Fruit fly (Drosophila melanogaster) whole organism, embryonic: ENCODE measurements around the gene CG9205.
A peak's percentile ranks its signal among the peaks of the same experiment; 100 is the strongest.

Experiments
- Aef1 ChIP-seq: fragments of 200-800 bp; sonication (Bioruptor generic); IDR thresholded peaks from 3 replicates; pipeline ENCODE4 v1.3.6; 2022; ENCODE audit warnings: missing biosample characterization, missing genetic modification characterization
- CG10321 ChIP-seq: fragments of 200-800 bp; sonication (Bioruptor generic); IDR thresholded peaks from 2 replicates; pipeline ENCODE4 v1.3.6; 2022; ENCODE audit warnings: missing biosample characterization, missing genetic modification characterization
- CG11093 ChIP-seq: fragments of 200-800 bp; sonication (Bioruptor generic); IDR thresholded peaks from 3 replicates; pipeline ENCODE4 v1.3.6; 2022; ENCODE audit warnings: missing biosample characterization, missing genetic modification characterization
- CG12155 ChIP-seq: fragments of 200-800 bp; sonication (Bioruptor generic); optimal IDR thresholded peaks from 3 replicates; lab custom pipeline; 2016; ENCODE audit warnings: missing biosample characterization, missing genetic modification characterization
- CG16815 ChIP-seq: fragments of 200-800 bp; sonication (Bioruptor generic); optimal IDR thresholded peaks from 3 replicates; lab custom pipeline; 2017; ENCODE audit warnings: missing biosample characterization, mild to moderate bottlenecking, missing genetic modification characterization
- CG18262 ChIP-seq: fragments of 200-800 bp; optimal IDR thresholded peaks from 3 replicates; lab custom pipeline; 2019; ENCODE audit warnings: missing biosample characterization, mild to moderate bottlenecking, missing genetic modification characterization, moderate library complexity
- CG2202 ChIP-seq: fragments of 200-800 bp; sonication (Bioruptor generic); optimal IDR thresholded peaks from 2 replicates; lab custom pipeline; 2018; ENCODE audit warnings: missing biosample characterization, mild to moderate bottlenecking, missing genetic modification characterization
- CG2678 ChIP-seq: fragments of 200-800 bp; sonication (Bioruptor generic); optimal IDR thresholded peaks from 3 replicates; lab custom pipeline; 2019; ENCODE audit warnings: missing biosample characterization, mild to moderate bottlenecking, missing genetic modification characterization, moderate library complexity
- CG31365 ChIP-seq: fragments of 200-800 bp; sonication (Bioruptor generic); optimal IDR thresholded peaks from 2 replicates; lab custom pipeline; 2018; ENCODE audit warnings: missing biosample characterization, mild to moderate bottlenecking, missing genetic modification characterization
- CG32532 ChIP-seq: fragments of 200-800 bp; sonication (Bioruptor generic); IDR thresholded peaks from 2 replicates; pipeline ENCODE4 v1.3.6; 2022; ENCODE audit warnings: missing biosample characterization, missing genetic modification characterization
- CG3995 ChIP-seq: fragments of 200-800 bp; sonication (Bioruptor generic); optimal IDR thresholded peaks from 3 replicates; lab custom pipeline; 2016; ENCODE audit warnings: missing biosample characterization, missing genetic modification characterization
- CG7839 ChIP-seq: fragments of 200-800 bp; sonication (Bioruptor generic); optimal IDR thresholded peaks from 3 replicates; lab custom pipeline; 2018; ENCODE audit warnings: missing biosample characterization, mild to moderate bottlenecking, missing genetic modification characterization, moderate library complexity
- CG9797 ChIP-seq: fragments of 200-800 bp; sonication (Bioruptor generic); optimal IDR thresholded peaks from 3 replicates; lab custom pipeline; 2018; ENCODE audit warnings: missing biosample characterization, mild to moderate bottlenecking, missing genetic modification characterization
- D19A ChIP-seq: fragments of 200-800 bp; optimal IDR thresholded peaks from 3 replicates; lab custom pipeline; 2019; ENCODE audit warnings: missing biosample characterization, mild to moderate bottlenecking, missing genetic modification characterization, moderate library complexity
- Dek ChIP-seq: fragments of 200-800 bp; sonication (Bioruptor generic); optimal IDR thresholded peaks from 3 replicates; lab custom pipeline; 2019; ENCODE audit warnings: missing biosample characterization, mild to moderate bottlenecking, missing genetic modification characterization, moderate library complexity
- Dip2 ChIP-seq: fragments of 200-800 bp; sonication (Bioruptor generic); IDR thresholded peaks from 2 replicates; pipeline ENCODE4 v1.3.6; 2022; ENCODE audit warnings: missing biosample characterization, missing genetic modification characterization
- H2.0 ChIP-seq: fragments of 200-800 bp; sonication (Bioruptor generic); IDR thresholded peaks from 2 replicates; pipeline ENCODE4 v1.3.6; 2022; ENCODE audit warnings: missing biosample characterization, missing genetic modification characterization
- HLH4C ChIP-seq: fragments of 200-800 bp; sonication (Bioruptor generic); IDR thresholded peaks from 3 replicates; pipeline ENCODE4 v1.3.6; 2022; ENCODE audit warnings: missing biosample characterization, missing genetic modification characterization; ENCODE audit not compliant: partially characterized antibody
- Kr ChIP-seq: fragments of 200-800 bp; sonication (Bioruptor generic); optimal IDR thresholded peaks from 2 replicates; lab custom pipeline; 2017; ENCODE audit warnings: missing biosample characterization, mild to moderate bottlenecking, missing genetic modification characterization
- Lpt ChIP-seq: fragments of >200 bp; optimal IDR thresholded peaks from 2 replicates; lab custom pipeline; 2018; ENCODE audit warnings: missing biosample characterization, missing genetic modification characterization
- MESR4 ChIP-seq: fragments of 200-800 bp; sonication (Bioruptor generic); optimal IDR thresholded peaks from 2 replicates; lab custom pipeline; 2018; ENCODE audit warnings: missing biosample characterization, mild to moderate bottlenecking, missing genetic modification characterization, moderate library complexity
- Oaz ChIP-seq: fragments of 200-800 bp; sonication (Bioruptor generic); IDR thresholded peaks from 2 replicates; pipeline ENCODE4 v1.3.6; 2022; ENCODE audit warnings: missing biosample characterization, missing genetic modification characterization
- Rx ChIP-seq: fragments of 200-800 bp; sonication (Bioruptor generic); IDR thresholded peaks from 2 replicates; pipeline ENCODE4 v1.3.6; 2022; ENCODE audit warnings: missing biosample characterization, missing genetic modification characterization
- Xrp1 ChIP-seq: fragments of 200-800 bp; sonication (Bioruptor generic); IDR thresholded peaks from 2 replicates; pipeline ENCODE4 v1.3.6; 2022; ENCODE audit warnings: missing biosample characterization, missing genetic modification characterization
- YL-1 ChIP-seq: fragments of 200-800 bp; sonication (Bioruptor generic); optimal IDR thresholded peaks from 3 replicates; lab custom pipeline; 2017; ENCODE audit warnings: missing biosample characterization, mild to moderate bottlenecking, missing genetic modification characterization
- abd-A ChIP-seq: fragments of 200-800 bp; sonication (Bioruptor generic); optimal IDR thresholded peaks from 3 replicates; lab custom pipeline; 2019; ENCODE audit warnings: missing biosample characterization, mild to moderate bottlenecking, missing genetic modification characterization, moderate library complexity
- ara ChIP-seq: fragments of 200-800 bp; sonication (Bioruptor generic); IDR thresholded peaks from 2 replicates; pipeline ENCODE4 v1.3.6; 2022; ENCODE audit warnings: missing biosample characterization, missing genetic modification characterization
- ase ChIP-seq: fragments of 200-800 bp; sonication (Bioruptor generic); IDR thresholded peaks from 3 replicates; pipeline ENCODE4 v1.3.6; 2022; ENCODE audit warnings: missing biosample characterization, missing genetic modification characterization
- ash1 ChIP-seq: fragments of 200-800 bp; sonication (Bioruptor generic); optimal IDR thresholded peaks from 2 replicates; lab custom pipeline; 2018; ENCODE audit warnings: missing biosample characterization, mild to moderate bottlenecking, missing genetic modification characterization
- bigmax ChIP-seq: fragments of 200-800 bp; sonication (Bioruptor generic); optimal IDR thresholded peaks from 2 replicates; lab custom pipeline; 2018; ENCODE audit warnings: missing biosample characterization, mild to moderate bottlenecking, missing genetic modification characterization
- cad ChIP-seq: fragments of >200 bp; optimal IDR thresholded peaks from 2 replicates; lab custom pipeline; 2017; ENCODE audit warnings: missing biosample characterization, missing genetic modification characterization
- cg ChIP-seq: fragments of 200-800 bp; sonication (Bioruptor generic); optimal IDR thresholded peaks from 3 replicates; lab custom pipeline; 2019; ENCODE audit warnings: missing biosample characterization, mild to moderate bottlenecking, missing genetic modification characterization, moderate library complexity
- chinmo ChIP-seq: fragments of 200-800 bp; sonication (Bioruptor generic); IDR thresholded peaks from 4 replicates; pipeline ENCODE4 v1.3.6; 2022; ENCODE audit warnings: missing biosample characterization, missing genetic modification characterization; ENCODE audit not compliant: partially characterized antibody
- croc ChIP-seq: fragments of 200-800 bp; sonication (Bioruptor generic); conservative IDR thresholded peaks from 3 replicates; pipeline ENCODE4 v1.3.6; 2022; ENCODE audit warnings: missing biosample characterization, missing genetic modification characterization
- dmrt99B ChIP-seq: fragments of 200-800 bp; sonication (Bioruptor generic); optimal IDR thresholded peaks from 2 replicates; lab custom pipeline; 2018; ENCODE audit warnings: missing biosample characterization, mild to moderate bottlenecking, missing genetic modification characterization, moderate library complexity
- gfzf ChIP-seq: fragments of 200-800 bp; sonication (Bioruptor generic); optimal IDR thresholded peaks from 2 replicates; lab custom pipeline; 2016; ENCODE audit warnings: missing biosample characterization, mild to moderate bottlenecking, missing genetic modification characterization, moderate library complexity
- jigr1 ChIP-seq: fragments of 200-800 bp; sonication (Bioruptor generic); IDR thresholded peaks from 3 replicates; pipeline ENCODE4 v1.3.6; 2022; ENCODE audit warnings: missing biosample characterization, missing genetic modification characterization
- jing ChIP-seq: fragments of 200-800 bp; sonication (Bioruptor generic); optimal IDR thresholded peaks from 2 replicates; lab custom pipeline; 2018; ENCODE audit warnings: missing biosample characterization, mild to moderate bottlenecking, missing genetic modification characterization
- knrl ChIP-seq: fragments of 200-800 bp; sonication (Bioruptor generic); IDR thresholded peaks from 3 replicates; pipeline ENCODE4 v1.3.6; 2022; ENCODE audit warnings: missing biosample characterization, missing genetic modification characterization; ENCODE audit not compliant: partially characterized antibody
- lmd ChIP-seq: fragments of 200-800 bp; sonication (Bioruptor generic); IDR thresholded peaks from 2 replicates; pipeline ENCODE4 v1.3.6; 2022; ENCODE audit warnings: missing biosample characterization, missing genetic modification characterization
- lov ChIP-seq, 2 experiments: fragments of 200-800 bp in 1 of 2; fragments of >200 bp in 1 of 2; sonication (Bioruptor generic) in 1 of 2; IDR thresholded peaks in 1 of 2; optimal IDR thresholded peaks in 1 of 2; 2 replicates in 1 of 2; 3 replicates in 1 of 2; pipeline versions ENCODE4 v1.3.6 to Lab custom; 2017 to 2022; ENCODE audit warnings: missing biosample characterization in 1 of 2, missing genetic modification characterization in 1 of 2
- nmo ChIP-seq: fragments of 200-800 bp; sonication (Bioruptor generic); optimal IDR thresholded peaks from 2 replicates; lab custom pipeline; 2018; ENCODE audit warnings: missing biosample characterization, mild to moderate bottlenecking, missing genetic modification characterization, moderate library complexity
- p53 ChIP-seq: fragments of 200-800 bp; sonication (Bioruptor generic); optimal IDR thresholded peaks from 2 replicates; lab custom pipeline; 2016; ENCODE audit warnings: missing biosample characterization, missing genetic modification characterization
- pnt ChIP-seq: fragments of 200-800 bp; sonication (Bioruptor generic); optimal IDR thresholded peaks from 3 replicates; lab custom pipeline; 2016; ENCODE audit warnings: missing biosample characterization, missing genetic modification characterization
- ro ChIP-seq: fragments of 200-800 bp; sonication (Bioruptor generic); IDR thresholded peaks from 2 replicates; pipeline ENCODE4 v1.3.6; 2022; ENCODE audit warnings: missing biosample characterization, missing genetic modification characterization
- schlank ChIP-seq: fragments of 200-800 bp; sonication (Bioruptor generic); optimal IDR thresholded peaks from 2 replicates; lab custom pipeline; 2018; ENCODE audit warnings: missing biosample characterization, mild to moderate bottlenecking, missing genetic modification characterization
- sens-2 ChIP-seq: fragments of 200-800 bp; sonication (Bioruptor generic); IDR thresholded peaks from 2 replicates; pipeline ENCODE4 v1.3.6; 2022; ENCODE audit warnings: missing biosample characterization, missing genetic modification characterization
- stwl ChIP-seq: fragments of 200-800 bp; sonication (Bioruptor generic); optimal IDR thresholded peaks from 3 replicates; lab custom pipeline; 2018; ENCODE audit warnings: missing biosample characterization, mild to moderate bottlenecking, missing genetic modification characterization, moderate library complexity
- toy ChIP-seq: fragments of 200-800 bp; sonication (Bioruptor generic); IDR thresholded peaks from 2 replicates; pipeline ENCODE4 v1.3.6; 2022; ENCODE audit warnings: missing biosample characterization, missing genetic modification characterization
- trem ChIP-seq: fragments of 200-800 bp; optimal IDR thresholded peaks from 3 replicates; lab custom pipeline; 2019; ENCODE audit warnings: missing biosample characterization, mild to moderate bottlenecking, missing genetic modification characterization, moderate library complexity
- vvl ChIP-seq: fragments of 200-800 bp; sonication (Bioruptor generic); IDR thresholded peaks from 2 replicates; pipeline ENCODE4 v1.3.6; 2022; ENCODE audit warnings: missing biosample characterization, missing genetic modification characterization
- zf30C ChIP-seq: fragments of 200-800 bp; sonication (Bioruptor generic); optimal IDR thresholded peaks from 3 replicates; lab custom pipeline; 2018; ENCODE audit warnings: missing biosample characterization, mild to moderate bottlenecking, missing genetic modification characterization

CG9205 gene

dm6 chr3L:1043530-1043929, 9.0 kb downstream of the CG9205 start (continued):
- no peak for TF ChIP-seq chinmo (GFP tag; lab: Robert Waterston, UW)
- no peak for TF ChIP-seq MESR4
- TF ChIP-seq ara (GFP tag; lab: Robert Waterston, UW): no peak
- no peak for TF ChIP-seq cg (GFP tag; lab: Kevin White, UChicago)
- peak; percentile 35 for TF ChIP-seq D19A
- TF ChIP-seq p53 (GFP tag; lab: Kevin White, UChicago): no peak
- TF ChIP-seq trem (tag; lab: Kevin White, UChicago): no peak
- TF ChIP-seq CG16815 (GFP tag; lab: Kevin White, UChicago): no peak
- no peak for TF ChIP-seq Rx
- TF ChIP-seq abd-A (tag; lab: Kevin White, UChicago): no peak
- TF ChIP-seq croc (GFP tag; lab: Robert Waterston, UW): no peak
- TF ChIP-seq jing (GFP tag; lab: Kevin White, UChicago): no peak
- TF ChIP-seq Oaz: no peak
- no peak for TF ChIP-seq lov (optimal IDR thresholded peaks at IDR 0.05; lab: Kevin White, UChicago)
- no peak for TF ChIP-seq lov (GFP tag; IDR thresholded peaks at IDR 0.05; lab: Robert Waterston, UW)
- TF ChIP-seq HLH4C (GFP tag; lab: Robert Waterston, UW): no peak
- TF ChIP-seq CG18262 (tag; lab: Kevin White, UChicago): peak; percentile 30
- TF ChIP-seq Dek (tag; lab: Kevin White, UChicago): no peak
- peak; percentile 52 for TF ChIP-seq dmrt99B (tag; lab: Kevin White, UChicago)
- no peak for TF ChIP-seq Lpt (GFP tag; lab: Kevin White, UChicago)
- no peak for TF ChIP-seq zf30C
- TF ChIP-seq Dip2 (GFP tag; lab: Robert Waterston, UW): no peak
- no peak for TF ChIP-seq bigmax (GFP tag; lab: Kevin White, UChicago)
- TF ChIP-seq Kr (GFP tag; lab: Kevin White, UChicago): no peak
- no peak for TF ChIP-seq pnt (GFP tag; lab: Kevin White, UChicago)
- 0 out of 2 replicates have a peak, but pooled peaks have one; percentile 15 for TF ChIP-seq lmd
- no peak for TF ChIP-seq ash1 (GFP tag; lab: Kevin White, UChicago)
- TF ChIP-seq CG2678 (tag; lab: Kevin White, UChicago): no peak
- TF ChIP-seq schlank (tag; lab: Kevin White, UChicago): no peak
- no peak for TF ChIP-seq stwl (tag; lab: Kevin White, UChicago)
- no peak for TF ChIP-seq gfzf (GFP tag; lab: Kevin White, UChicago)
- TF ChIP-seq toy (GFP tag; lab: Robert Waterston, UW): no peak
- no peak for TF ChIP-seq CG3995
- no peak for TF ChIP-seq cad (GFP tag; lab: Kevin White, UChicago)
- TF ChIP-seq YL-1 (GFP tag; lab: Kevin White, UChicago): no peak
- no peak for TF ChIP-seq CG32532 (GFP tag; lab: Robert Waterston, UW)
- no peak for TF ChIP-seq sens-2 (GFP tag; lab: Robert Waterston, UW)
- 0 out of 2 replicates have a peak, but pooled peaks have one; percentile 16 for TF ChIP-seq vvl (GFP tag; lab: Robert Waterston, UW)
- no peak for TF ChIP-seq CG2202 (tag; lab: Kevin White, UChicago)
- TF ChIP-seq CG10321 (GFP tag; lab: Robert Waterston, UW): no peak
- no peak for TF ChIP-seq H2.0 (GFP tag; lab: Robert Waterston, UW)
- TF ChIP-seq Xrp1: no peak; the same call in 1 of the 2 replicates
- TF ChIP-seq CG31365: no peak
- no peak for TF ChIP-seq knrl (GFP tag; lab: Robert Waterston, UW)
- TF ChIP-seq jigr1 (GFP tag; lab: Robert Waterston, UW): no peak
- TF ChIP-seq ro: no peak
- no peak for TF ChIP-seq CG9797
- no peak for TF ChIP-seq nmo (GFP tag; lab: Kevin White, UChicago)
- no peak for TF ChIP-seq CG7839 (tag; lab: Kevin White, UChicago)
- no peak for TF ChIP-seq CG12155 (GFP tag; lab: Kevin White, UChicago)
- TF ChIP-seq CG11093 (GFP tag; lab: Robert Waterston, UW): 0 out of 3 replicates have a peak, but pooled peaks have one; percentile 39
- no peak for TF ChIP-seq Aef1 (GFP tag; lab: Robert Waterston, UW)
- no peak for TF ChIP-seq ase (GFP tag; lab: Robert Waterston, UW)
